Fruit fly (Drosophila melanogaster): ENCODE results near the gene CG5854.

The CG5854 gene

DNA sequence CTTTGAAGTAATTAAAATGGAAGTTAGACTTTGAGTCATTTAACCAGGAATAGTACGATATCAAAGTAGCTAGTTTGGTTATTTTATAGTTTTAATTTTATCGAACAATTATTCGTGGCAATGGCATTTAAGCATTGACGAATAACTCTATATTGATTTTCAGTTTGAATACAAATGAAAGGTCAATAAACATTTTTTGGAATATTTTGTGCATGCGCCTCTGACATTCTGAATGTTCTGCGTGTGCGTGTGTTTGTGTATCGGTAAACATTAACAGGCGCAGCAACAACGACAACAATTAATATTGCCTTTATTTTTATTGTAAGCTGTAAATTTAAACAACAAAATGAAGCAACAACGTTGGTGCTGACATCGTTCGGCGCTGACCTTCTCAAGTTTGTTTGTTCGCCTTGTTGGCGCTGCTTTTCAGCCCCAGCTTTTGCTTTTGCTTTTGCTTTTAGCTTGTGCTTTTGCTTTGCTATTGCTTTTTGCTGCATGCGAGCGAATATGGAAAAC is 24.3 kb upstream of the CG5854 start (continued):
- TF ChIP-seq Fer3 (tag; optimal IDR thresholded peaks at IDR 0.05) (peak; percentile 33), ato (GFP tag; IDR thresholded peaks at IDR 0.05; ENCODE audit: partially characterized antibody) (no peak), CG1603 (tag; optimal IDR thresholded peaks at IDR 0.05) (peak; percentile 29), esg (GFP tag; conservative IDR thresholded peaks at IDR 0.05) (no peak), CG1647 (GFP tag; optimal IDR thresholded peaks at IDR 0.05) (no peak), fd96Cb (tag; optimal IDR thresholded peaks at IDR 0.05) (no peak), CG4854 (GFP tag; optimal IDR thresholded peaks at IDR 0.05) (no peak), CG15011 (GFP tag; optimal IDR thresholded peaks at IDR 0.05) (peak; percentile 6), MBD-R2 (GFP tag; IDR thresholded peaks at IDR 0.05) (no peak), Drgx (GFP tag; IDR thresholded peaks at IDR 0.05) (no peak), BtbVII (GFP tag; optimal IDR thresholded peaks at IDR 0.05) (peak; percentile 70), CG18599 (GFP tag; optimal IDR thresholded peaks at IDR 0.05) (peak; percentile 53), CG11398 (GFP tag; optimal IDR thresholded peaks at IDR 0.05) (peak; percentile 48), tgo (GFP tag; IDR thresholded peaks at IDR 0.05) (no peak), CG3163 (GFP tag; optimal IDR thresholded peaks at IDR 0.05) (no peak), ci (GFP tag; IDR thresholded peaks at IDR 0.05) (no peak; the same call in 2 of the 3 replicates), twi (tag; optimal IDR thresholded peaks at IDR 0.05) (no peak), CG11723 (GFP tag; optimal IDR thresholded peaks at IDR 0.05) (peak; percentile 39), Dad (GFP tag; optimal IDR thresholded peaks at IDR 0.05) (no peak), aop (GFP tag; IDR thresholded peaks at IDR 0.05) (no peak), Dip3 (GFP tag; optimal IDR thresholded peaks at IDR 0.05) (no peak), Bteb2 (GFP tag; optimal IDR thresholded peaks at IDR 0.05) (no peak), Aef1 (GFP tag; IDR thresholded peaks at IDR 0.05) (no peak), bowl (GFP tag; IDR thresholded peaks at IDR 0.05) (no peak), shn (GFP tag; optimal IDR thresholded peaks at IDR 0.05) (no peak), fru (optimal IDR thresholded peaks at IDR 0.05) (no peak), Ets65A (GFP tag) (no peak), chm (GFP tag; IDR thresholded peaks at IDR 0.05) (no peak), CG6854 (GFP tag; optimal IDR thresholded peaks at IDR 0.05) (no peak), Chrac-16 (GFP tag; optimal IDR thresholded peaks at IDR 0.05) (no peak), CG6683 (GFP tag; optimal IDR thresholded peaks at IDR 0.05) (no peak), Tbp (GFP tag; optimal IDR thresholded peaks at IDR 0.05) (no peak), CG3726 (GFP tag; IDR thresholded peaks at IDR 0.05) (no peak), peb (GFP tag; IDR thresholded peaks at IDR 0.05) (no peak), CG1529 (GFP tag; optimal IDR thresholded peaks at IDR 0.05) (peak; percentile 34), dan (GFP tag; IDR thresholded peaks at IDR 0.05) (no peak), Hmr (GFP tag; optimal IDR thresholded peaks at IDR 0.05) (peak; percentile 49), CG31441 (GFP tag; IDR thresholded peaks at IDR 0.05) (0 out of 2 replicates have a peak, but pooled peaks have one; percentile 32), Adf1 (GFP tag; IDR thresholded peaks at IDR 0.05) (peak; percentile 13), ash1 (GFP tag; optimal IDR thresholded peaks at IDR 0.05) (no peak), chn (GFP tag; optimal IDR thresholded peaks at IDR 0.05) (no peak), CG4730 (GFP tag; IDR thresholded peaks at IDR 0.05) (no peak), CG6765 (GFP tag; optimal IDR thresholded peaks at IDR 0.05) (peak; percentile 1), Hsf (GFP tag; optimal IDR thresholded peaks at IDR 0.05) (no peak), Dll (GFP tag; IDR thresholded peaks at IDR 0.05; ENCODE audit: partially characterized antibody) (no peak), CG7963 (GFP tag; IDR thresholded peaks at IDR 0.05; ENCODE audit: partially characterized antibody) (no peak), Dek (tag; optimal IDR thresholded peaks at IDR 0.05) (peak; percentile 22), CG6175 (GFP tag; IDR thresholded peaks at IDR 0.05) (no peak), B-H2 (GFP tag; optimal IDR thresholded peaks at IDR 0.05) (no peak), Max (GFP tag; optimal IDR thresholded peaks at IDR 0.05) (no peak), ac (GFP tag; optimal IDR thresholded peaks at IDR 0.05) (no peak), Sin3A (optimal IDR thresholded peaks at IDR 0.05) (no peak), dmrt11E (tag; optimal IDR thresholded peaks at IDR 0.05) (no peak)
